Worm (Caenorhabditis elegans): ENCODE results near the gene W06B4.1.

Gene W06B4.1

ce11 chrII:4518300-4518907, 47.0 kb downstream of the W06B4.1 start, which contains the start of gene hlh-1:
Gene hlh-1 (plus strand): TSS chrII:4518574.
- TF ChIP-seq sma-9 (GFP tag; optimal IDR thresholded peaks at IDR 0.05) = peak; percentile 56
- no peak for TF ChIP-seq sma-9 (tag; optimal IDR thresholded peaks at IDR 0.05)
- peak; percentile 16 to 83 for TF ChIP-seq lsy-2 (tag; optimal IDR thresholded peaks at IDR 0.05)
- TF ChIP-seq nhr-129 (tag; optimal IDR thresholded peaks at IDR 0.05) = peak; percentile 66
- no peak for TF ChIP-seq nhr-237 (tag; optimal IDR thresholded peaks at IDR 0.05)
- TF ChIP-seq sem-4 (tag; optimal IDR thresholded peaks at IDR 0.05) = no peak
- TF ChIP-seq ztf-4 (tag; optimal IDR thresholded peaks at IDR 0.05) = peak; percentile 4
- TF ChIP-seq R02D3.7 (tag; optimal IDR thresholded peaks at IDR 0.05) = no peak
- peak; percentile 0 for TF ChIP-seq C34F6.9 (tag; optimal IDR thresholded peaks at IDR 0.05)
- peak; percentile 71 for TF ChIP-seq F13H6.1 (tag; optimal IDR thresholded peaks at IDR 0.05)

ce11 chrII:4519976-4520594, 48.7 kb downstream of the W06B4.1 start:
- TF ChIP-seq F13H6.1 (tag; optimal IDR thresholded peaks at IDR 0.05) (peak; percentile 32), unc-62 (GFP tag; optimal IDR thresholded peaks at IDR 0.05) (no peak), lsy-2 (tag; optimal IDR thresholded peaks at IDR 0.05) (peak in 1 of 2 experiments; percentile 45), crh-2 (tag; optimal IDR thresholded peaks at IDR 0.05) (no peak)

Measured in whole organism, L2 larva.